Worm (Caenorhabditis elegans): ENCODE data around the gene clec-33.

The clec-33 gene

DNA sequence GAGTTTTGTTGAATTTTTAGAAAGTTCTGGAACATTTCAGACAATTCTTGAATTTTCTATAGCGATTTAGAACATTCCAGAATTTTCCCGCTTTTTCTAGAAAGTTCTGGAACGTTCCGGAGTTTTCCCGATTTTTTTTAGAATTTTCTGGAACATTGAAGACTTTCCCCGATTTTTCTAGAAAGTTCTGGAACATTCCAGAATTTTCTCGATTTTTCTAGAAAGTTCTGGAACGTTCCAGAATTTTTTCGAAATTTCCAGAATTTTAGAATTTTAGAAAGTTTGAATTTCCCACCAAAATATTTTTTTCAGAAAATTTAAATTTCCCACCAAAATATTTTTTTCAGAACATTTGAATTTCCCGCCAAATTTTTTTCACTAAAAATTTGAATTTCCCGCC lies 7.4 kb upstream of the clec-33 start:
- peak; percentile 92 for TF ChIP-seq hsf-1 (GFP tag; IDR thresholded peaks at IDR 0.05)

DNA sequence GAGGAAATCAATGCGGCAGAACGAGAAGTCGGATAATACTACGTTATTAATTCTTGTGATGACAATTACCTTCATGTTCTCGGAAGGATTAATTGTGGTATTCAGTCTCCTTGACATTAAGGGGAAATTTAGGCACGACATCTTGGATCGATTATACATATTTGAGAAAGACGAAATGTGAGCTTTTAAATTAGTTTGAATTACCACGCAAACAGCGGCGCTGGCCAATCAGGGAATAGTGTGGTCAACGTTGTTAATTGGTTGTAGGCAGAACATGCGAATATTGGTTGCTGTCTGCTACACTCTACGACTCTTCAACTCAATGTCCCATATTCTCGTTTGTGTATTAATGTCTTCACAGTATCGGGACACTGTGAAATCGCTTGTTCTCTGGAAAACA lies 5.3 kb upstream of the clec-33 start, which contains the start of gene F49A5.10:
Gene F49A5.10, plus strand, starts transcription at position 301 of the 400 bp plus-strand sequence.
- TF ChIP-seq ztf-22 (GFP tag; optimal IDR thresholded peaks at IDR 0.05) = no peak
- TF ChIP-seq F57C9.4 (tag; optimal IDR thresholded peaks at IDR 0.05) = no peak
- no peak for TF ChIP-seq xnd-1 (tag; optimal IDR thresholded peaks at IDR 0.05)
- no peak for TF ChIP-seq nhr-80 (tag; optimal IDR thresholded peaks at IDR 0.05)
- no peak for TF ChIP-seq attf-6 (GFP tag; IDR thresholded peaks at IDR 0.05)
- TF ChIP-seq ets-4 (GFP tag; optimal IDR thresholded peaks at IDR 0.05) = no peak
- TF ChIP-seq hlh-12 (tag; optimal IDR thresholded peaks at IDR 0.05) = no peak
- TF ChIP-seq fkh-3 (tag; optimal IDR thresholded peaks at IDR 0.05) = no peak
- TF ChIP-seq mcd-1 (GFP tag; IDR thresholded peaks at IDR 0.05) = no peak
- no peak for TF ChIP-seq D2030.7 (GFP tag; IDR thresholded peaks at IDR 0.05)
- no peak for TF ChIP-seq ceh-27 (GFP tag; optimal IDR thresholded peaks at IDR 0.05)
- no peak for TF ChIP-seq rec-8 (tag; optimal IDR thresholded peaks at IDR 0.05)
- no peak for TF ChIP-seq C06A6.2 (GFP tag; conservative IDR thresholded peaks at IDR 0.05)
- TF ChIP-seq aptf-2 (GFP tag; conservative IDR thresholded peaks at IDR 0.05) = no peak
- no peak for TF ChIP-seq B0019.2 (GFP tag; conservative IDR thresholded peaks at IDR 0.05)

DNA sequence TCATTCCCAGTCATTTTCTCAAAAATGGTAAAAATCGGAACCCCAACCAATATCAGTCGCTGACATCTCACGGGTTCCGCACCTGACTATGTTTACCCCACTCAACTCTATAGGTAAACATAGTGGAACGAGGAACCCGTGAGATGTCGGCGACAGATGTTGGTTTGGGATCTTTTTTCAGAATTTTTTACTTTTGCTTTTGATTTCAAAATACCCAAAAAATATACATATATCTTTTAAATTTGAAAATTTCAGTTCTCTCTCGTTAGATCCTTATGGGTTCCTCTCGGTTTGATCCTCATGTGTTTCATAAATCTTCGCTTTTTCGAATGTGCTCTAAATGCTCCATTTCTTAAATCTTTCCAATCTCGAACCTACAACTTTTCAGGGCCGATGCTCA lies 4.0 kb upstream of the clec-33 start, which contains the start of gene srw-23:
Gene srw-23, plus strand, starts transcription at position 301 of the 400 bp plus-strand sequence.
- TF ChIP-seq nhr-27 (tag; optimal IDR thresholded peaks at IDR 0.05) = no peak
- no peak for TF ChIP-seq egl-18 (GFP tag; IDR thresholded peaks at IDR 0.05)
- no peak for TF ChIP-seq hsf-1 (GFP tag; IDR thresholded peaks at IDR 0.05)

ce11 chrV:16871387-16871786 lies 1.7 kb upstream of the clec-33 start, which contains the start of gene thn-4:
TSS of gene thn-4 (minus strand) at chrV:16871487.
- TF ChIP-seq rpc-1 (optimal IDR thresholded peaks at IDR 0.05) = no peak
- no peak for TF ChIP-seq rpc-1 (tag; optimal IDR thresholded peaks at IDR 0.05)
- no peak for TF ChIP-seq dox-1 (GFP tag; IDR thresholded peaks at IDR 0.05)
- TF ChIP-seq cebp-2 (GFP tag; IDR thresholded peaks at IDR 0.05) = no peak
- TF ChIP-seq B0019.2 (GFP tag; conservative IDR thresholded peaks at IDR 0.05) = no peak
- no peak for TF ChIP-seq somi-1 (GFP tag; optimal IDR thresholded peaks at IDR 0.05)
- TF ChIP-seq hmg-20 (GFP tag; IDR thresholded peaks at IDR 0.05) = no peak
- no peak for TF ChIP-seq F33H1.4 (GFP tag; IDR thresholded peaks at IDR 0.05)
- no peak for TF ChIP-seq ZK185.1 (tag; optimal IDR thresholded peaks at IDR 0.05; ENCODE audit: poor library complexity, severe bottlenecking)
- no peak for TF ChIP-seq B0336.3 (GFP tag; IDR thresholded peaks at IDR 0.05)
- no peak for TF ChIP-seq madf-6 (GFP tag; IDR thresholded peaks at IDR 0.05)
- no peak for TF ChIP-seq chd-7 (tag; optimal IDR thresholded peaks at IDR 0.05)
- TF ChIP-seq attf-3 (GFP tag; conservative IDR thresholded peaks at IDR 0.05) = no peak
- no peak for TF ChIP-seq F23B12.7 (tag; optimal IDR thresholded peaks at IDR 0.05; ENCODE audit: insufficient read depth)

ce11 chrV:16865404-16865803 lies 4.2 kb downstream of the clec-33 start, which contains the start of gene clec-28:
TSS of gene clec-28 (plus strand) at chrV:16865704.
- TF ChIP-seq T07F8.4 (tag; optimal IDR thresholded peaks at IDR 0.05) (no peak), ztf-25 (GFP tag; IDR thresholded peaks at IDR 0.05) (no peak), madf-3 (GFP tag; IDR thresholded peaks at IDR 0.05) (no peak), nhr-90 (tag; optimal IDR thresholded peaks at IDR 0.05) (no peak), ceh-27 (GFP tag; optimal IDR thresholded peaks at IDR 0.05) (no peak), zim-3 (tag; optimal IDR thresholded peaks at IDR 0.05) (no peak), lin-26 (GFP tag; IDR thresholded peaks at IDR 0.05) (no peak), Y53F4B.3 (GFP tag; IDR thresholded peaks at IDR 0.05) (no peak), tbx-9 (tag; optimal IDR thresholded peaks at IDR 0.05; ENCODE audit: borderline replicate concordance) (no peak), rpc-1 (optimal IDR thresholded peaks at IDR 0.05) (no peak), rpc-1 (tag; optimal IDR thresholded peaks at IDR 0.05) (no peak), hsf-1 (GFP tag; IDR thresholded peaks at IDR 0.05) (no peak)
